Worm (Caenorhabditis elegans): ENCODE data around the gene clh-6.
A peak's percentile ranks its signal among the peaks of the same experiment; 100 is the strongest.

- no peak for TF ChIP-seq nhr-237 (tag; optimal IDR thresholded peaks at IDR 0.05)
- no peak for TF ChIP-seq nhr-12 (tag; optimal IDR thresholded peaks at IDR 0.05)
- no peak for TF ChIP-seq nhr-10 (tag; optimal IDR thresholded peaks at IDR 0.05)
- TF ChIP-seq unc-62 (GFP tag; optimal IDR thresholded peaks at IDR 0.05) = no peak
- peak; percentile 43 for TF ChIP-seq crh-2 (tag; optimal IDR thresholded peaks at IDR 0.05)
- peak; percentile 44 for TF ChIP-seq nhr-25 (tag; optimal IDR thresholded peaks at IDR 0.05)
- TF ChIP-seq fos-1 (tag; optimal IDR thresholded peaks at IDR 0.05) = peak; percentile 33
- no peak for TF ChIP-seq elt-1 (tag; optimal IDR thresholded peaks at IDR 0.05)
- no peak for TF ChIP-seq unc-55 (GFP tag; optimal IDR thresholded peaks at IDR 0.05)
- TF ChIP-seq zag-1 (tag; optimal IDR thresholded peaks at IDR 0.05) = no peak
- no peak for TF ChIP-seq egl-27 (tag; optimal IDR thresholded peaks at IDR 0.05)
- peak; percentile 43 for TF ChIP-seq blmp-1 (tag; optimal IDR thresholded peaks at IDR 0.05; ENCODE audit: insufficient read depth)
- no peak for TF ChIP-seq skn-1 (tag; optimal IDR thresholded peaks at IDR 0.05)
- no peak for TF ChIP-seq unc-39 (tag; optimal IDR thresholded peaks at IDR 0.05)
Observed at ce11 chrV:12071483-12071882, 8.3 kb upstream of the clh-6 start.
